Fruit fly (Drosophila melanogaster): Measurements from ENCODE around the gene CG13055.
A peak's percentile ranks its signal among the peaks of the same experiment; 100 is the strongest.

CG13055 gene

dm6 chr3L:16208839-16209612 lies 43.1 kb downstream of the CG13055 start (continued):
- TF ChIP-seq salr (GFP tag; optimal IDR thresholded peaks at IDR 0.05) (no peak), Hr4 (GFP tag; optimal IDR thresholded peaks at IDR 0.05) (no peak), CG1621 (tag; optimal IDR thresholded peaks at IDR 0.05) (no peak), achi (GFP tag; optimal IDR thresholded peaks at IDR 0.05) (no peak), CG6808 (GFP tag; optimal IDR thresholded peaks at IDR 0.05) (peak; percentile 14), CG10669 (GFP tag; optimal IDR thresholded peaks at IDR 0.05) (no peak), CG32006 (GFP tag; optimal IDR thresholded peaks at IDR 0.05) (peak; percentile 63), fd85E (GFP tag; optimal IDR thresholded peaks at IDR 0.05) (no peak), Met (GFP tag; optimal IDR thresholded peaks at IDR 0.05) (no peak), ss (GFP tag; optimal IDR thresholded peaks at IDR 0.05) (peak in 1 of 2 experiments; percentile 30), dsx (GFP tag; optimal IDR thresholded peaks at IDR 0.05; ENCODE audit: poor library complexity, severe bottlenecking) (no peak), cyc (GFP tag; optimal IDR thresholded peaks at IDR 0.05) (peak; percentile 2), pdm3 (GFP tag; optimal IDR thresholded peaks at IDR 0.05) (peak; percentile 28), Hr38 (GFP tag; optimal IDR thresholded peaks at IDR 0.05) (no peak), svp (GFP tag) (peak; percentile 94), CG34406 (GFP tag; optimal IDR thresholded peaks at IDR 0.05) (peak; percentile 38), topi (GFP tag; optimal IDR thresholded peaks at IDR 0.05) (no peak), net (GFP tag; optimal IDR thresholded peaks at IDR 0.05) (no peak), OdsH (GFP tag; optimal IDR thresholded peaks at IDR 0.05) (peak; percentile 37), Gug (GFP tag; IDR thresholded peaks at IDR 0.05) (no peak), CG15336 (GFP tag; IDR thresholded peaks at IDR 0.05) (no peak), CG6163 (GFP tag; IDR thresholded peaks at IDR 0.05) (no peak), CG4318 (GFP tag; optimal IDR thresholded peaks at IDR 0.05) (peak; percentile 27), CG8632 (GFP tag; optimal IDR thresholded peaks at IDR 0.05) (no peak), CG11762 (GFP tag; optimal IDR thresholded peaks at IDR 0.05; ENCODE audit: insufficient read depth) (peak; percentile 5), fd59A (GFP tag; optimal IDR thresholded peaks at IDR 0.05) (peak; percentile 51), Smox (GFP tag; optimal IDR thresholded peaks at IDR 0.05) (no peak), dac (GFP tag; optimal IDR thresholded peaks at IDR 0.05) (no peak), CG7368 (GFP tag; optimal IDR thresholded peaks at IDR 0.05) (no peak), CG6792 (GFP tag; optimal IDR thresholded peaks at IDR 0.05) (peak; percentile 24)

- TF ChIP-seq CG10631 (GFP tag; optimal IDR thresholded peaks at IDR 0.05) (peak; percentile 18), ss (GFP tag; optimal IDR thresholded peaks at IDR 0.05) (peak in 1 of 2 experiments; percentile 65), CG11902 (GFP tag; optimal IDR thresholded peaks at IDR 0.05) (no peak), CG10669 (GFP tag; optimal IDR thresholded peaks at IDR 0.05) (peak; percentile 10), CG6792 (GFP tag; optimal IDR thresholded peaks at IDR 0.05) (no peak), OdsH (GFP tag; optimal IDR thresholded peaks at IDR 0.05) (peak; percentile 20), salr (GFP tag; optimal IDR thresholded peaks at IDR 0.05) (peak in 1 of 2 experiments; percentile 21), fkh (GFP tag; optimal IDR thresholded peaks at IDR 0.05) (no peak), dsx (GFP tag; optimal IDR thresholded peaks at IDR 0.05; ENCODE audit: poor library complexity, severe bottlenecking) (peak; percentile 26), Ets21C (GFP tag; optimal IDR thresholded peaks at IDR 0.05) (no peak), CG8119 (GFP tag; IDR thresholded peaks at IDR 0.05) (0 out of 3 replicates have a peak, but pooled peaks have one; percentile 18), CG34406 (GFP tag; optimal IDR thresholded peaks at IDR 0.05) (peak; percentile 3), cyc (GFP tag; optimal IDR thresholded peaks at IDR 0.05) (no peak), CG32006 (GFP tag; optimal IDR thresholded peaks at IDR 0.05) (peak; percentile 31), CG9139 (GFP tag; optimal IDR thresholded peaks at IDR 0.05) (no peak), Eip78C (GFP tag) (peak; percentile 42), CG3032 (tag; optimal IDR thresholded peaks at IDR 0.05) (peak; percentile 57), CG6808 (GFP tag; optimal IDR thresholded peaks at IDR 0.05) (peak; percentile 24), Ets96B (tag; optimal IDR thresholded peaks at IDR 0.05) (peak; percentile 68)
Observed at dm6 chr3L:16208053-16208838, 43.9 kb downstream of the CG13055 start.

Data from whole organism, prepupa.